Fruit fly (Drosophila melanogaster) whole organism, embryonic: Measurements from ENCODE around the gene Idua.
A peak's percentile ranks its signal among the peaks of the same experiment; 100 is the strongest.

ENCODE experiments used
- CG1024 ChIP-seq: fragments of 200-800 bp; sonication (Bioruptor generic); IDR thresholded peaks from 2 replicates; pipeline ENCODE4 v1.3.6; 2022; ENCODE audit warnings: missing biosample characterization, missing genetic modification characterization
- CG10654 ChIP-seq: fragments of 200-800 bp; sonication (Bioruptor generic); optimal IDR thresholded peaks from 2 replicates; lab custom pipeline; 2016; ENCODE audit warnings: missing biosample characterization, missing genetic modification characterization
- CG11456 ChIP-seq: fragments of 200-800 bp; sonication (Bioruptor generic); IDR thresholded peaks from 3 replicates; pipeline ENCODE4 v1.3.6; 2022; ENCODE audit warnings: missing biosample characterization, missing genetic modification characterization
- CG12155 ChIP-seq: fragments of 200-800 bp; sonication (Bioruptor generic); optimal IDR thresholded peaks from 3 replicates; lab custom pipeline; 2016; ENCODE audit warnings: missing biosample characterization, missing genetic modification characterization
- CG12769 ChIP-seq: fragments of 200-800 bp; sonication (Bioruptor generic); optimal IDR thresholded peaks from 2 replicates; lab custom pipeline; 2019; ENCODE audit warnings: missing biosample characterization, mild to moderate bottlenecking, missing genetic modification characterization, moderate library complexity
- CG13894 ChIP-seq: fragments of 200-800 bp; sonication (Bioruptor generic); optimal IDR thresholded peaks from 3 replicates; lab custom pipeline; 2018; ENCODE audit warnings: missing biosample characterization, mild to moderate bottlenecking, missing genetic modification characterization, moderate library complexity
- CG14050 ChIP-seq: fragments of 200-800 bp; sonication (Bioruptor generic); IDR thresholded peaks from 3 replicates; pipeline ENCODE4 v1.3.6; 2022; ENCODE audit warnings: missing biosample characterization, missing genetic modification characterization
- CG15479 ChIP-seq: fragments of 200-800 bp; sonication (Bioruptor generic); optimal IDR thresholded peaks from 3 replicates; lab custom pipeline; 2019; ENCODE audit warnings: missing biosample characterization, mild to moderate bottlenecking, missing genetic modification characterization, moderate library complexity
- CG15696 ChIP-seq: fragments of 200-800 bp; sonication (Bioruptor generic); optimal IDR thresholded peaks from 2 replicates; lab custom pipeline; 2019; ENCODE audit warnings: missing biosample characterization, mild to moderate bottlenecking, missing genetic modification characterization, moderate library complexity
- CG1792 ChIP-seq: fragments of 200-800 bp; sonication (Bioruptor generic); optimal IDR thresholded peaks from 2 replicates; lab custom pipeline; 2016; ENCODE audit warnings: missing biosample characterization, missing genetic modification characterization
- CG2712 ChIP-seq: fragments of 200-800 bp; optimal IDR thresholded peaks from 3 replicates; lab custom pipeline; 2019; ENCODE audit warnings: missing biosample characterization, mild to moderate bottlenecking, missing genetic modification characterization, moderate library complexity
- CG31441 ChIP-seq: fragments of 200-800 bp; sonication (Bioruptor generic); IDR thresholded peaks from 2 replicates; pipeline ENCODE4 v1.3.6; 2022; ENCODE audit warnings: missing biosample characterization, missing genetic modification characterization
- CG32772 ChIP-seq: fragments of 200-800 bp; sonication (Bioruptor generic); IDR thresholded peaks from 2 replicates; pipeline ENCODE4 v1.3.6; 2022; ENCODE audit warnings: missing biosample characterization, missing genetic modification characterization
- CG4707 ChIP-seq: fragments of 200-800 bp; sonication (Bioruptor generic); optimal IDR thresholded peaks from 2 replicates; lab custom pipeline; 2018; ENCODE audit warnings: missing biosample characterization, mild to moderate bottlenecking, missing genetic modification characterization, moderate library complexity
- CG4854 ChIP-seq: fragments of 200-800 bp; sonication (Bioruptor generic); optimal IDR thresholded peaks from 2 replicates; lab custom pipeline; 2016; ENCODE audit warnings: missing biosample characterization, missing genetic modification characterization, inconsistent platforms
- CG5953 ChIP-seq: fragments of 200-800 bp; sonication (Bioruptor generic); IDR thresholded peaks from 2 replicates; pipeline ENCODE4 v1.3.6; 2022; ENCODE audit warnings: missing biosample characterization, missing genetic modification characterization
- CG6175 ChIP-seq: fragments of 200-800 bp; sonication (Bioruptor generic); IDR thresholded peaks from 3 replicates; pipeline ENCODE4 v1.3.6; 2022; ENCODE audit warnings: missing biosample characterization, missing genetic modification characterization
- CG6813 ChIP-seq: fragments of 200-800 bp; sonication (Bioruptor generic); optimal IDR thresholded peaks from 2 replicates; lab custom pipeline; 2017; ENCODE audit warnings: missing biosample characterization, missing genetic modification characterization, mild to moderate bottlenecking, moderate library complexity, missing genetic modification reagents
- CG7357 ChIP-seq: fragments of 200-800 bp; sonication (Bioruptor generic); IDR thresholded peaks from 3 replicates; pipeline ENCODE4 v1.3.6; 2022; ENCODE audit warnings: missing biosample characterization, missing genetic modification characterization
- CG7928 ChIP-seq: fragments of 200-800 bp; sonication (Bioruptor generic); optimal IDR thresholded peaks from 2 replicates; lab custom pipeline; 2017; ENCODE audit warnings: missing biosample characterization, mild to moderate bottlenecking, missing genetic modification characterization
- CG8089 ChIP-seq: fragments of 200-800 bp; sonication (Bioruptor generic); optimal IDR thresholded peaks from 3 replicates; lab custom pipeline; 2016; ENCODE audit warnings: missing biosample characterization, missing genetic modification characterization
- CG8281 ChIP-seq: fragments of 200-800 bp; sonication (Bioruptor generic); optimal IDR thresholded peaks from 2 replicates; lab custom pipeline; 2018; ENCODE audit warnings: missing biosample characterization, mild to moderate bottlenecking, missing genetic modification characterization, moderate library complexity
- CG8359 ChIP-seq: fragments of 200-800 bp; sonication (Bioruptor generic); optimal IDR thresholded peaks from 2 replicates; lab custom pipeline; 2017; ENCODE audit warnings: missing biosample characterization, mild to moderate bottlenecking, missing genetic modification characterization, borderline replicate concordance
- CG8388 ChIP-seq: fragments of 200-800 bp; sonication (Bioruptor generic); optimal IDR thresholded peaks from 2 replicates; lab custom pipeline; 2019; ENCODE audit warnings: missing biosample characterization, mild to moderate bottlenecking, missing genetic modification characterization, moderate library complexity
- Dll ChIP-seq: fragments of 200-800 bp; sonication (Bioruptor generic); IDR thresholded peaks from 4 replicates; pipeline ENCODE4 v1.3.6; 2022; ENCODE audit warnings: missing biosample characterization, missing genetic modification characterization; ENCODE audit not compliant: partially characterized antibody
- Gsc ChIP-seq: fragments of 200-800 bp; sonication (Bioruptor generic); IDR thresholded peaks from 2 replicates; pipeline ENCODE4 v1.3.6; 2022; ENCODE audit warnings: missing biosample characterization, missing genetic modification characterization
- Gug ChIP-seq: fragments of 200-800 bp; sonication (Bioruptor generic); IDR thresholded peaks from 4 replicates; pipeline ENCODE4 v1.3.6; 2022; ENCODE audit warnings: missing biosample characterization, missing genetic modification characterization
- H2.0 ChIP-seq: fragments of 200-800 bp; sonication (Bioruptor generic); IDR thresholded peaks from 2 replicates; pipeline ENCODE4 v1.3.6; 2022; ENCODE audit warnings: missing biosample characterization, missing genetic modification characterization
- HmgZ ChIP-seq: fragments of 200-800 bp; sonication (Bioruptor generic); optimal IDR thresholded peaks from 2 replicates; lab custom pipeline; 2018; ENCODE audit warnings: missing biosample characterization, mild to moderate bottlenecking, missing genetic modification characterization
- Hmx ChIP-seq: fragments of 200-800 bp; sonication (Bioruptor generic); optimal IDR thresholded peaks from 2 replicates; lab custom pipeline; 2016; ENCODE audit warnings: missing biosample characterization, missing genetic modification characterization
- Jarid2 ChIP-seq: fragments of 200-800 bp; sonication (Bioruptor generic); optimal IDR thresholded peaks from 3 replicates; lab custom pipeline; 2017; ENCODE audit warnings: mild to moderate bottlenecking, missing biosample characterization, missing genetic modification reagents, missing genetic modification characterization
- Ravus ChIP-seq: fragments of 200-800 bp; sonication (Bioruptor generic); IDR thresholded peaks from 2 replicates; pipeline ENCODE4 v1.3.6; 2022; ENCODE audit warnings: missing biosample characterization, missing genetic modification characterization
- Sox100B ChIP-seq: fragments of 200-800 bp; sonication (Bioruptor generic); optimal IDR thresholded peaks from 3 replicates; lab custom pipeline; 2018; ENCODE audit warnings: missing biosample characterization, mild to moderate bottlenecking, missing genetic modification characterization
- Ssrp ChIP-seq: fragments of 200-800 bp; sonication (Bioruptor generic); optimal IDR thresholded peaks from 2 replicates; lab custom pipeline; 2018; ENCODE audit warnings: missing biosample characterization, mild to moderate bottlenecking, missing genetic modification characterization, moderate library complexity
- ab ChIP-seq: fragments of 200-800 bp; sonication (Bioruptor generic); optimal IDR thresholded peaks from 2 replicates; lab custom pipeline; 2016; ENCODE audit warnings: missing biosample characterization, missing genetic modification characterization
- az2 ChIP-seq: fragments of 200-800 bp; sonication (Bioruptor generic); optimal IDR thresholded peaks from 3 replicates; lab custom pipeline; 2016; ENCODE audit warnings: missing biosample characterization, missing genetic modification characterization
- dan ChIP-seq: fragments of 200-800 bp; sonication (Bioruptor generic); IDR thresholded peaks from 2 replicates; pipeline ENCODE4 v1.3.6; 2022; ENCODE audit warnings: missing biosample characterization, missing genetic modification characterization
- disco-r ChIP-seq: fragments of 200-800 bp; sonication (Bioruptor generic); optimal IDR thresholded peaks from 2 replicates; lab custom pipeline; 2016; ENCODE audit warnings: missing biosample characterization, missing genetic modification characterization
- dpn ChIP-seq, 2 experiments: fragments of 200-800 bp; sonication (Bioruptor generic); optimal IDR thresholded peaks; 3 replicates each; lab custom pipeline; 2016; ENCODE audit warnings: missing biosample characterization in 2 of 2, missing genetic modification characterization in 2 of 2
- esg ChIP-seq: fragments of 200-800 bp; sonication (Bioruptor generic); conservative IDR thresholded peaks from 2 replicates; pipeline ENCODE4 v1.3.6; 2022; ENCODE audit warnings: missing biosample characterization, missing genetic modification characterization
- gsb-n ChIP-seq: fragments of 200-800 bp; sonication (Bioruptor generic); optimal IDR thresholded peaks from 3 replicates; lab custom pipeline; 2018; ENCODE audit warnings: missing biosample characterization, mild to moderate bottlenecking, missing genetic modification characterization
- gt ChIP-seq: fragments of 200-800 bp; sonication (Bioruptor generic); IDR thresholded peaks from 2 replicates; pipeline ENCODE4 v1.3.6; 2022; ENCODE audit warnings: missing biosample characterization, missing genetic modification characterization
- ham ChIP-seq: fragments of 200-800 bp; sonication (Bioruptor generic); IDR thresholded peaks from 2 replicates; pipeline ENCODE4 v1.3.6; 2022; ENCODE audit warnings: missing biosample characterization, missing genetic modification characterization
- ind ChIP-seq: fragments of 200-800 bp; sonication (Bioruptor generic); optimal IDR thresholded peaks from 3 replicates; lab custom pipeline; 2016; ENCODE audit warnings: missing biosample characterization, missing genetic modification characterization
- luna ChIP-seq: fragments of 200-800 bp; sonication (Bioruptor generic); optimal IDR thresholded peaks from 2 replicates; lab custom pipeline; 2016; ENCODE audit warnings: missing biosample characterization, missing genetic modification characterization
- p53 ChIP-seq: fragments of 200-800 bp; sonication (Bioruptor generic); optimal IDR thresholded peaks from 2 replicates; lab custom pipeline; 2016; ENCODE audit warnings: missing biosample characterization, missing genetic modification characterization
- psq ChIP-seq: fragments of 200-800 bp; sonication (Bioruptor generic); optimal IDR thresholded peaks from 2 replicates; lab custom pipeline; 2017; ENCODE audit warnings: missing biosample characterization, missing genetic modification characterization
- slou ChIP-seq: fragments of 200-800 bp; sonication (Bioruptor generic); optimal IDR thresholded peaks from 3 replicates; lab custom pipeline; 2016; ENCODE audit warnings: missing biosample characterization, missing genetic modification characterization
- slp2 ChIP-seq: fragments of 200-800 bp; sonication (Bioruptor generic); optimal IDR thresholded peaks from 2 replicates; lab custom pipeline; 2016; ENCODE audit warnings: missing biosample characterization, missing genetic modification characterization
- sr ChIP-seq: fragments of 200-800 bp; sonication (Bioruptor generic); IDR thresholded peaks from 3 replicates; pipeline ENCODE4 v1.3.6; 2022; ENCODE audit warnings: missing biosample characterization, missing genetic modification characterization
- wor ChIP-seq: fragments of 200-800 bp; sonication (Bioruptor generic); IDR thresholded peaks from 2 replicates; pipeline ENCODE4 v1.3.6; 2022; ENCODE audit warnings: missing biosample characterization, missing genetic modification characterization
- zfh2 ChIP-seq: fragments of 200-800 bp; sonication (Bioruptor generic); optimal IDR thresholded peaks from 2 replicates; lab custom pipeline; 2016; ENCODE audit warnings: missing biosample characterization, missing genetic modification characterization

Gene Idua

dm6 chr2L:11123499-11123898, 10.6 kb upstream of the Idua start, which contains the start of the genes Csl4 and Nup160 (continued):
- TF ChIP-seq CG15696 (tag; lab: Kevin White, UChicago), result peak; percentile 49
- no peak for TF ChIP-seq CG8359
- no peak for TF ChIP-seq Jarid2 (GFP tag; lab: Kevin White, UChicago)
- 0 out of 2 replicates have a peak, but pooled peaks have one; percentile 15 for TF ChIP-seq CG5953 (GFP tag; lab: Robert Waterston, UW)
- TF ChIP-seq CG6175 (GFP tag; lab: Robert Waterston, UW), result no peak
- TF ChIP-seq gsb-n (tag; lab: Kevin White, UChicago), result no peak
- TF ChIP-seq CG7357 (GFP tag; lab: Robert Waterston, UW), result peak; percentile 34; the same call in 1 of the 3 replicates
- TF ChIP-seq CG2712 (tag; lab: Kevin White, UChicago), result no peak
- peak; percentile 50 for TF ChIP-seq CG7928 (GFP tag; lab: Kevin White, UChicago)
- no peak for TF ChIP-seq CG15479 (GFP tag; lab: Kevin White, UChicago)
- peak; percentile 37; the same call in 1 of the 2 replicates for TF ChIP-seq wor
- peak; percentile 77 for TF ChIP-seq CG1792 (GFP tag; lab: Kevin White, UChicago)
- TF ChIP-seq ab (GFP tag; lab: Kevin White, UChicago), result no peak
- TF ChIP-seq zfh2 (GFP tag; lab: Kevin White, UChicago), result peak; percentile 89
- peak; percentile 78 for TF ChIP-seq slou (GFP tag; lab: Kevin White, UChicago)
- peak; percentile 16 for TF ChIP-seq Ravus (GFP tag; lab: Robert Waterston, UW)
- peak; percentile 53; the same call in 1 of the 2 replicates for TF ChIP-seq H2.0
- 0 out of 4 replicates have a peak, but pooled peaks have one; percentile 48 for TF ChIP-seq Dll
- peak; percentile 54 for TF ChIP-seq luna (GFP tag; lab: Kevin White, UChicago)
- no peak for TF ChIP-seq sr (GFP tag; lab: Robert Waterston, UW)
- TF ChIP-seq esg (GFP tag; lab: Robert Waterston, UW), result peak; percentile 62
- peak; percentile 77 for TF ChIP-seq CG10654
- no peak for TF ChIP-seq Gsc
- peak; percentile 71 for TF ChIP-seq p53
- TF ChIP-seq slp2 (GFP tag; lab: Kevin White, UChicago), result peak; percentile 79
- peak; percentile 81 for TF ChIP-seq ind
- peak; percentile 75 for TF ChIP-seq CG12155 (GFP tag; lab: Kevin White, UChicago)
- no peak for TF ChIP-seq CG8388 (GFP tag; lab: Kevin White, UChicago)
- TF ChIP-seq Ssrp (tag; lab: Kevin White, UChicago), result peak; percentile 51
- peak; percentile 87 to 88 for TF ChIP-seq dpn (GFP tag; optimal IDR thresholded peaks at IDR 0.05; lab: Kevin White, UChicago)
- peak; percentile 66; the same call in 2 of the 4 replicates for TF ChIP-seq Gug (GFP tag; lab: Robert Waterston, UW)
- TF ChIP-seq HmgZ (tag; lab: Kevin White, UChicago), result peak; percentile 75
- peak; percentile 71 for TF ChIP-seq CG4854 (GFP tag; lab: Kevin White, UChicago)
- no peak for TF ChIP-seq CG1024
- no peak for TF ChIP-seq CG4707 (GFP tag; lab: Kevin White, UChicago)
- no peak for TF ChIP-seq CG31441 (GFP tag; lab: Robert Waterston, UW)
- TF ChIP-seq CG8281, result no peak
- TF ChIP-seq Hmx (GFP tag; lab: Kevin White, UChicago), result peak; percentile 46
- TF ChIP-seq CG14050 (GFP tag; lab: Robert Waterston, UW), result peak; percentile 52; the same call in 2 of the 3 replicates
- no peak for TF ChIP-seq dan (GFP tag; lab: Robert Waterston, UW)
- no peak for TF ChIP-seq Sox100B (GFP tag; lab: Kevin White, UChicago)
- no peak for TF ChIP-seq ham (GFP tag; lab: Robert Waterston, UW)
- no peak for TF ChIP-seq CG13894 (tag; lab: Kevin White, UChicago)
- no peak for TF ChIP-seq CG6813
- no peak for TF ChIP-seq CG12769
- peak; percentile 69 for TF ChIP-seq CG8089
- peak; percentile 64 for TF ChIP-seq CG32772 (GFP tag; lab: Robert Waterston, UW)
- no peak for TF ChIP-seq gt (GFP tag; lab: Robert Waterston, UW)
- peak; percentile 55 for TF ChIP-seq disco-r (GFP tag; lab: Kevin White, UChicago)
- TF ChIP-seq CG11456, result peak; percentile 82
- peak; percentile 26 for TF ChIP-seq psq (GFP tag; lab: Kevin White, UChicago)
- TF ChIP-seq az2 (GFP tag; lab: Kevin White, UChicago), result peak; percentile 96
